Worm (Caenorhabditis elegans): ENCODE measurements around the gene B0024.13.
"Not testable (repeated sequence)": the region's sequence is repeated elsewhere in the genome, so short reads cannot be mapped to it uniquely, and the experiment has no call there.

The B0024.13 gene

DNA sequence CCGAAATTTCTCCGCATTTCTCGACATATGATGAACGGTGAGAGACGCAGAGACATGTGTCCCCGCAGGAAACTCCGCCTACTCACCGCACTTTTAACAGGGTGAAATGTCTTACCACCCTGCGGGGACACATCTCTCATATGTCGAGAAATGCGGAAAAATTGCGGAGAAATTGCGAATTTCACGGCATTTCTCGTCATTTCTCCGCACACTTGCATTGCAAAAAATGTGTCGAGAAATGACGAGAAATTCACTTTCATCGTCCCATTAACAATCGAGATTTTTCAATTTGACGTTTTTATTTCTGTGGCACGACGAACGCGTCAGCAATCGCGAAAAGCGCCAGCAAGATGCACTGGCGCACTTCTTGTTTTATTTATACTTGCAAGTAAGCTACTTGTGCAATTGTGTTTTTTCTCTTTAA lies 21.4 kb downstream of the B0024.13 start, which contains the start of gene K07C5.13 (continued):
- TF ChIP-seq ztf-18 (tag; optimal IDR thresholded peaks at IDR 0.05), result peak; percentile 96
- TF ChIP-seq lsl-1 (GFP tag; optimal IDR thresholded peaks at IDR 0.05), result peak; percentile 51
- TF ChIP-seq bed-2 (GFP tag; IDR thresholded peaks at IDR 0.05), result peak; percentile 80; the same call in 1 of the 2 replicates
- TF ChIP-seq ztf-28 (GFP tag; IDR thresholded peaks at IDR 0.05), result peak; percentile 88; the same call in 1 of the 2 replicates
- peak; percentile 72; the same call in 1 of the 2 replicates for TF ChIP-seq cebp-2 (GFP tag; IDR thresholded peaks at IDR 0.05)
- TF ChIP-seq aptf-2 (GFP tag; conservative IDR thresholded peaks at IDR 0.05), result peak; percentile 91
- TF ChIP-seq F37B4.10 (GFP tag; IDR thresholded peaks at IDR 0.05), result peak; percentile 99
- TF ChIP-seq nhr-90 (tag; optimal IDR thresholded peaks at IDR 0.05), result peak; percentile 20
- TF ChIP-seq atf-7 (tag; optimal IDR thresholded peaks at IDR 0.05), result peak; percentile 64
- TF ChIP-seq Y67H2A.10 (GFP tag; conservative IDR thresholded peaks at IDR 0.05), result peak; percentile 52; the same call in 1 of the 2 replicates
- 0 out of 2 replicates have a peak, but pooled peaks have one; percentile 45 for TF ChIP-seq Y53F4B.3 (GFP tag; IDR thresholded peaks at IDR 0.05)
- TF ChIP-seq hmg-20 (GFP tag; IDR thresholded peaks at IDR 0.05), result peak; percentile 83
- peak; percentile 70 for TF ChIP-seq B0019.2 (GFP tag; conservative IDR thresholded peaks at IDR 0.05)
- peak; percentile 93 for TF ChIP-seq C06A6.2 (GFP tag; conservative IDR thresholded peaks at IDR 0.05)
- TF ChIP-seq athp-1 (tag; optimal IDR thresholded peaks at IDR 0.05), result peak; percentile 50
- peak; percentile 89; the same call in 1 of the 2 replicates for TF ChIP-seq egl-44 (GFP tag; IDR thresholded peaks at IDR 0.05)
- peak; percentile 54 for TF ChIP-seq F52B5.7 (tag; optimal IDR thresholded peaks at IDR 0.05)
- peak; percentile 95 for TF ChIP-seq D2030.7 (GFP tag; IDR thresholded peaks at IDR 0.05)
- peak; percentile 93 for TF ChIP-seq lin-40 (tag; optimal IDR thresholded peaks at IDR 0.05)
- peak; percentile 43 for TF ChIP-seq ZK185.1 (tag; optimal IDR thresholded peaks at IDR 0.05; ENCODE audit: poor library complexity, severe bottlenecking)
- TF ChIP-seq chd-7 (tag; optimal IDR thresholded peaks at IDR 0.05), result peak; percentile 75
- TF ChIP-seq tbp1 (GFP tag; optimal IDR thresholded peaks at IDR 0.05), result peak; percentile 73
- TF ChIP-seq snpc-4 (GFP tag; optimal IDR thresholded peaks at IDR 0.05), result not testable (repeated sequence)
- peak in 2 of 4 experiments; percentile 69 to 72 for TF ChIP-seq snpc-4 (tag; optimal IDR thresholded peaks at IDR 0.05)
- TF ChIP-seq nhr-80 (tag; optimal IDR thresholded peaks at IDR 0.05), result peak; percentile 55
- TF ChIP-seq hrde-1 (tag; optimal IDR thresholded peaks at IDR 0.05; ENCODE audit: borderline replicate concordance), result peak; percentile 29
- TF ChIP-seq K11D2.4 (GFP tag; IDR thresholded peaks at IDR 0.05), result peak; percentile 96
- peak; percentile 100 for TF ChIP-seq F39B2.1 (GFP tag; IDR thresholded peaks at IDR 0.05)
- peak; percentile 68 for TF ChIP-seq attf-5 (GFP tag; optimal IDR thresholded peaks at IDR 0.05)
- peak; percentile 69 for TF ChIP-seq cebp-1 (GFP tag; IDR thresholded peaks at IDR 0.05)
- peak; percentile 82 for TF ChIP-seq cebp-1 (tag; optimal IDR thresholded peaks at IDR 0.05)
- peak; percentile 83 for TF ChIP-seq hmg-1.2 (GFP tag; IDR thresholded peaks at IDR 0.05)
- TF ChIP-seq let-526 (GFP tag; IDR thresholded peaks at IDR 0.05), result peak; percentile 76; the same call in 1 of the 2 replicates
- TF ChIP-seq dox-1 (GFP tag; IDR thresholded peaks at IDR 0.05), result peak; percentile 99
- peak; percentile 93 for TF ChIP-seq madf-3 (GFP tag; IDR thresholded peaks at IDR 0.05)
- peak; percentile 79 for TF ChIP-seq lin-26 (GFP tag; IDR thresholded peaks at IDR 0.05)
- peak; percentile 25 for TF ChIP-seq xnd-1 (tag; optimal IDR thresholded peaks at IDR 0.05)
- peak; percentile 93 for TF ChIP-seq mcd-1 (GFP tag; IDR thresholded peaks at IDR 0.05)
- peak; percentile 89; the same call in 1 of the 2 replicates for TF ChIP-seq Y56A3A.18 (GFP tag; IDR thresholded peaks at IDR 0.05)
- TF ChIP-seq lir-1 (GFP tag; conservative IDR thresholded peaks at IDR 0.05), result peak; percentile 87
- peak; percentile 95 for TF ChIP-seq Y53G8AR.9 (GFP tag; conservative IDR thresholded peaks at IDR 0.05)
- TF ChIP-seq ztf-6 (GFP tag; IDR thresholded peaks at IDR 0.05), result peak; percentile 68; the same call in 1 of the 2 replicates
- peak; percentile 87 for TF ChIP-seq C17E4.6 (GFP tag; IDR thresholded peaks at IDR 0.05)
- peak; percentile 81; the same call in 1 of the 2 replicates for TF ChIP-seq aptf-3 (GFP tag; IDR thresholded peaks at IDR 0.05)
- TF ChIP-seq unc-130 (GFP tag; optimal IDR thresholded peaks at IDR 0.05), result peak; percentile 43
- TF ChIP-seq nfyb-1 (GFP tag; IDR thresholded peaks at IDR 0.05), result peak; percentile 95
- peak; percentile 90 for TF ChIP-seq sea-2 (GFP tag; IDR thresholded peaks at IDR 0.05)
- TF ChIP-seq lag-1 (GFP tag; IDR thresholded peaks at IDR 0.05), result peak; percentile 83; the same call in 1 of the 2 replicates
